Fruit fly (Drosophila melanogaster) whole organism, adult: ENCODE measurements around the gene Ada2b.

Experiments used
- CG11617 ChIP-seq: fragments of 200-800 bp; sonication (Bioruptor generic); optimal IDR thresholded peaks from 2 replicates; lab custom pipeline; 2017; ENCODE audit warnings: mild to moderate bottlenecking, missing biosample characterization, missing genetic modification reagents, missing genetic modification characterization
- CG12768 ChIP-seq: fragments of 200-800 bp; sonication (Bioruptor generic); optimal IDR thresholded peaks from 2 replicates; lab custom pipeline; 2017; ENCODE audit warnings: missing biosample characterization, missing genetic modification characterization, mild to moderate bottlenecking, moderate library complexity, missing genetic modification reagents
- CG14711 ChIP-seq: fragments of 200-800 bp; sonication (Bioruptor generic); optimal IDR thresholded peaks from 2 replicates; lab custom pipeline; 2018; ENCODE audit warnings: missing biosample characterization, mild to moderate bottlenecking, missing genetic modification characterization, moderate library complexity
- CG1620 ChIP-seq: fragments of 200-800 bp; sonication (Bioruptor generic); optimal IDR thresholded peaks from 2 replicates; lab custom pipeline; 2016; ENCODE audit warnings: missing biosample characterization, missing genetic modification characterization
- CG33017 ChIP-seq: fragments of 200-800 bp; sonication (Bioruptor generic); optimal IDR thresholded peaks from 2 replicates; lab custom pipeline; 2018; ENCODE audit warnings: missing biosample characterization, mild to moderate bottlenecking, missing genetic modification characterization, moderate library complexity
- CG5204 ChIP-seq: fragments of 200-800 bp; sonication (Bioruptor generic); optimal IDR thresholded peaks from 2 replicates; lab custom pipeline; 2016; ENCODE audit warnings: missing biosample characterization, missing genetic modification characterization
- CG7045 ChIP-seq: fragments of 200-800 bp; sonication (Bioruptor generic); optimal IDR thresholded peaks from 2 replicates; lab custom pipeline; 2017; ENCODE audit warnings: missing biosample characterization, mild to moderate bottlenecking, missing genetic modification characterization
- CG7101 ChIP-seq: fragments of 200-800 bp; sonication (Bioruptor generic); optimal IDR thresholded peaks from 2 replicates; lab custom pipeline; 2018; ENCODE audit warnings: missing biosample characterization, mild to moderate bottlenecking, missing genetic modification characterization, moderate library complexity
- Clk ChIP-seq: fragments of 200-800 bp; sonication (Bioruptor generic); optimal IDR thresholded peaks from 2 replicates; lab custom pipeline; 2017; ENCODE audit warnings: missing biosample characterization, missing genetic modification characterization
- Crg-1 ChIP-seq: fragments of 200-800 bp; sonication (Bioruptor generic); optimal IDR thresholded peaks from 2 replicates; lab custom pipeline; 2016; ENCODE audit warnings: missing biosample characterization, missing genetic modification characterization
- Hr96 ChIP-seq: fragments of 200-800 bp; sonication (Bioruptor generic); optimal IDR thresholded peaks from 2 replicates; lab custom pipeline; 2016; ENCODE audit warnings: missing biosample characterization, missing genetic modification characterization
- Mnt ChIP-seq: fragments of 200-800 bp; sonication (Bioruptor generic); optimal IDR thresholded peaks from 2 replicates; lab custom pipeline; 2016; ENCODE audit warnings: missing biosample characterization, mild to moderate bottlenecking, missing genetic modification characterization
- bab1 ChIP-seq: fragments of 200-800 bp; sonication (Bioruptor generic); optimal IDR thresholded peaks from 3 replicates; lab custom pipeline; 2019; ENCODE audit warnings: missing biosample characterization, mild to moderate bottlenecking, missing genetic modification characterization, moderate library complexity
- cic ChIP-seq: fragments of 200-800 bp; sonication (Bioruptor generic); optimal IDR thresholded peaks from 2 replicates; lab custom pipeline; 2017; ENCODE audit warnings: missing biosample characterization, mild to moderate bottlenecking, missing genetic modification characterization, moderate library complexity
- cnc ChIP-seq, 2 experiments: fragments of >200 bp; optimal IDR thresholded peaks; 2 replicates each; lab custom pipeline; 2017
- kay ChIP-seq: fragments of 200-800 bp; sonication (Bioruptor generic); peaks from one replicate; lab custom pipeline; 2016; ENCODE audit warnings: missing biosample characterization, missing genetic modification characterization, borderline replicate concordance
- ovo ChIP-seq: fragments of 200-800 bp; sonication (Bioruptor generic); optimal IDR thresholded peaks from 2 replicates; lab custom pipeline; 2016; ENCODE audit warnings: missing biosample characterization, missing genetic modification characterization
- pad ChIP-seq: fragments of 200-800 bp; sonication (Bioruptor generic); optimal IDR thresholded peaks from 3 replicates; lab custom pipeline; 2017; ENCODE audit warnings: missing biosample characterization, missing genetic modification characterization, mild to moderate bottlenecking, moderate library complexity, missing genetic modification reagents
- tj ChIP-seq: fragments of 200-800 bp; sonication (Bioruptor generic); optimal IDR thresholded peaks from 3 replicates; lab custom pipeline; 2017; ENCODE audit warnings: missing biosample characterization, mild to moderate bottlenecking, missing genetic modification characterization, moderate library complexity
- toe ChIP-seq: fragments of 200-800 bp; sonication (Bioruptor generic); optimal IDR thresholded peaks from 2 replicates; lab custom pipeline; 2016; ENCODE audit warnings: missing biosample characterization, missing genetic modification characterization

The Ada2b gene

DNA sequence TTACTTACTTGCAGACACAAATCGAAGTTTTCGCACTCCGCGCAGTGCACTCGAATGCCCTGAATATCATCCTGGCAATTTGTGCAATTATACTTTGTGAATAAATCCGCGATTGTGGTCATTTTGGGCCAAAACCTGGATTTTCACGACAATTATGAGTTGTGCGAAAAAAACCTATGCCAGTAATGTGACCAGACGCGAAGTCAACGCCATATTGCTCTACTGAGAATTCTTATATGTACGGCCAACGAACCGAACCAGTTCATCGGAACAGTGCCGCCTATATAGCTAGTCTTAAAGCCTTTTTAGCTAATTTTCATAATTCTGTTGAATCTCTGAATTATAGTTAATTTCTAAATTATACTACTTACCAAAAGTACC lies at the start of gene Ada2b:
TSS of gene Ada2b (minus strand) at position 214 of the 381 bp plus-strand sequence.
- TF ChIP-seq CG5204 (GFP tag; lab: Kevin White, UChicago) (no peak), Mnt (GFP tag; lab: Kevin White, UChicago) (peak; percentile 33), bab1 (GFP tag; lab: Kevin White, UChicago) (no peak), cnc (optimal IDR thresholded peaks at IDR 0.05; lab: Kevin White, UChicago) (no peak)

dm6 chr3R:8288790-8289189 lies 48.5 kb upstream of the Ada2b start:
- TF ChIP-seq CG14711 (tag; lab: Kevin White, UChicago) (no peak), toe (GFP tag; lab: Kevin White, UChicago) (no peak), CG33017 (tag; lab: Kevin White, UChicago) (no peak)

DNA sequence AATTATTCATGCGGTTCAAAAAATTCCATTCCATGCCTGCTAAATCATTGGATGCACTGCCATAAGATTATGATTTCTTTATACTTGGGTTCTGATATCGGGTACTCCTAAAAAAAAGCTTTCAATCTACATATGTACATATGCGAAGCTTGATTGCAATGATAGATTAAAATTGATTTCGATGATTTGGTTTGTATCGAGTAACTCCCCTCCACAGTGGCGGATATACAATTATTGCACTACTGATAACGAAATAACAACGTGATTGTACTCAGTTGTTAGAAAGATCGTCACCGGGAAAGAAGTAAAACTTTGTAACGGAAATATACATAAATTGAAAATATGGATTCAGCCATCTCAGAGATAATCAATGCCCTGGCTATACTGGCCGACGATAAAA lies 47.4 kb upstream of the Ada2b start, which contains the start of gene Nazo:
TSS of gene Nazo (plus strand) at position 180 of the 400 bp plus-strand sequence.
- TF ChIP-seq toe (GFP tag; lab: Kevin White, UChicago) (no peak), cic (GFP tag; lab: Kevin White, UChicago) (no peak), bab1 (GFP tag; lab: Kevin White, UChicago) (no peak), Mnt (GFP tag; lab: Kevin White, UChicago) (no peak), ovo (GFP tag; lab: Kevin White, UChicago) (no peak), CG5204 (GFP tag; lab: Kevin White, UChicago) (no peak), CG1620 (GFP tag; lab: Kevin White, UChicago) (no peak), CG7045 (GFP tag; lab: Kevin White, UChicago) (no peak), CG14711 (tag; lab: Kevin White, UChicago) (no peak), kay (GFP tag; lab: Kevin White, UChicago) (no peak), tj (no peak), CG12768 (no peak), cnc (optimal IDR thresholded peaks at IDR 0.05; lab: Kevin White, UChicago) (no peak), Clk (no peak), CG33017 (tag; lab: Kevin White, UChicago) (no peak)

dm6 chr3R:8285727-8286344 lies 45.5 kb upstream of the Ada2b start:
- TF ChIP-seq bab1 (GFP tag; lab: Kevin White, UChicago): no peak
- TF ChIP-seq CG7045 (GFP tag; lab: Kevin White, UChicago): no peak
- no peak for TF ChIP-seq Hr96 (GFP tag; lab: Kevin White, UChicago)
- no peak for TF ChIP-seq CG5204 (GFP tag; lab: Kevin White, UChicago)
- TF ChIP-seq Clk: no peak
- TF ChIP-seq tj: no peak
- no peak for TF ChIP-seq CG1620 (GFP tag; lab: Kevin White, UChicago)
- no peak for TF ChIP-seq pad (GFP tag; lab: Kevin White, UChicago)

DNA sequence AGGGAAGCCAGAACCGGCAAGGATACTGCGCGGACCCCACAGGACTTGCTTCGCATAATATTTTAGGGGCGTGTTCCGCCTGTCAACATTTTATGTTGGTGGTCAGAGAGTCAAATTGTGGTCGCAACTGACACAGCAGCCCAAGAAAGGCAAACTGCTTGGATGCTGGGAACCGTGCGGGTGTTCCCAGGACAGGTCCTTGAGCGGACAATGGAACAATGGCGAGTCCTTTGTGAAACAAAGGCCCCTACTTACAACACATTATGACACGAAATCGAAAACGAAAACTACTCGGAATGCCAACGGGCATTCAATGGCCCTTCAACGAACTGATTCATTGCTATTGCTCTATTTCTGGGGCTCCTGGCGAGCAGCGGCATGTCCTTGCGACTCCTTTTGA lies 43.9 kb upstream of the Ada2b start:
- no peak for TF ChIP-seq CG1620 (GFP tag; lab: Kevin White, UChicago)
- TF ChIP-seq Clk: no peak
- TF ChIP-seq CG7101 (tag; lab: Kevin White, UChicago): no peak
- no peak for TF ChIP-seq Mnt (GFP tag; lab: Kevin White, UChicago)
- no peak for TF ChIP-seq pad (GFP tag; lab: Kevin White, UChicago)
- no peak for TF ChIP-seq tj
- TF ChIP-seq Crg-1 (GFP tag; lab: Kevin White, UChicago): no peak

- no peak for TF ChIP-seq CG12768
- no peak for TF ChIP-seq CG11617 (GFP tag; lab: Kevin White, UChicago)
- no peak for TF ChIP-seq Hr96 (GFP tag; lab: Kevin White, UChicago)
- TF ChIP-seq cnc (optimal IDR thresholded peaks at IDR 0.05; lab: Kevin White, UChicago): no peak
- TF ChIP-seq CG33017 (tag; lab: Kevin White, UChicago): no peak
- no peak for TF ChIP-seq cic (GFP tag; lab: Kevin White, UChicago)
- no peak for TF ChIP-seq pad (GFP tag; lab: Kevin White, UChicago)
- no peak for TF ChIP-seq tj
- no peak for TF ChIP-seq CG5204 (GFP tag; lab: Kevin White, UChicago)
- no peak for TF ChIP-seq ovo (GFP tag; lab: Kevin White, UChicago)
- no peak for TF ChIP-seq kay (GFP tag; lab: Kevin White, UChicago)
- no peak for TF ChIP-seq CG1620 (GFP tag; lab: Kevin White, UChicago)
- TF ChIP-seq CG14711 (tag; lab: Kevin White, UChicago): no peak
- no peak for TF ChIP-seq CG7045 (GFP tag; lab: Kevin White, UChicago)
- TF ChIP-seq Clk: no peak
- TF ChIP-seq CG7101 (tag; lab: Kevin White, UChicago): no peak
- TF ChIP-seq toe (GFP tag; lab: Kevin White, UChicago): no peak
- no peak for TF ChIP-seq Crg-1 (GFP tag; lab: Kevin White, UChicago)
Observed at dm6 chr3R:8282727-8283126, 42.4 kb upstream of the Ada2b start.

- no peak for TF ChIP-seq CG12768
- TF ChIP-seq cnc (optimal IDR thresholded peaks at IDR 0.05; lab: Kevin White, UChicago): no peak
- TF ChIP-seq tj: no peak
- TF ChIP-seq kay (GFP tag; lab: Kevin White, UChicago): no peak
- no peak for TF ChIP-seq CG14711 (tag; lab: Kevin White, UChicago)
- TF ChIP-seq CG11617 (GFP tag; lab: Kevin White, UChicago): no peak
- TF ChIP-seq pad (GFP tag; lab: Kevin White, UChicago): no peak
Observed at dm6 chr3R:8279970-8280369, 39.7 kb upstream of the Ada2b start.
